Worm (Caenorhabditis elegans): ENCODE results near the gene F59B8.1.

The F59B8.1 gene

ce11 chrIV:9486779-9487178, 58.7 kb downstream of the F59B8.1 start:
- TF ChIP-seq ctbp-1 (GFP tag; IDR thresholded peaks at IDR 0.05) (no peak), aha-1 (tag) (peak; percentile 93), mdl-1 (tag; optimal IDR thresholded peaks at IDR 0.05) (no peak), php-3 (GFP tag; IDR thresholded peaks at IDR 0.05) (no peak), nhr-76 (tag; optimal IDR thresholded peaks at IDR 0.05) (no peak), fkh-10 (GFP tag; optimal IDR thresholded peaks at IDR 0.05) (no peak), nhr-102 (tag; optimal IDR thresholded peaks at IDR 0.05) (no peak), lin-29 (GFP tag; IDR thresholded peaks at IDR 0.05) (no peak), dmd-6 (GFP tag; IDR thresholded peaks at IDR 0.05) (no peak)

ce11 chrIV:9488315-9488714, 60.3 kb downstream of the F59B8.1 start, which contains the start of gene sru-1:
Gene sru-1, plus strand, starts transcription at chrIV:9488615.
- no peak for TF ChIP-seq zfp-3 (GFP tag; conservative IDR thresholded peaks at IDR 0.05)
- no peak for TF ChIP-seq php-3 (GFP tag; IDR thresholded peaks at IDR 0.05)

Measured in whole organism, L4 larva.